Worm (Caenorhabditis elegans) whole organism, L4/young adult: Measurements from ENCODE around the gene F09C8.2.

Source experiments
- W03F9.2 ChIP-seq: fragments of 150-350 bp; optimal IDR thresholded peaks from 2 replicates; lab custom pipeline; 2014; ENCODE audit warnings: missing biosample characterization, missing genetic modification characterization
- dao-5 ChIP-seq: sonication (generic microtip); optimal IDR thresholded peaks from 2 replicates; lab custom pipeline; 2016; ENCODE audit warnings: missing genotype, missing genetic modification characterization, moderate library complexity, missing compliant biosample characterization

- TF ChIP-seq W03F9.2 (tag; lab: Kevin White, UChicago) (no peak), dao-5 (tag; lab: Kevin White, UChicago) (no peak)
Observed at ce11 chrX:16184069-16184468, 37.2 kb upstream of the F09C8.2 start, which contains the start of gene nlp-67.
